Worm (Caenorhabditis elegans) whole organism, late embryonic: ENCODE measurements around the gene fbxb-71.

Experiments
- C38D4.7 ChIP-seq: fragments of 200-800 bp; sonication (Bioruptor generic); optimal IDR thresholded peaks from 2 replicates; lab custom pipeline; 2018; ENCODE audit warnings: mild to moderate bottlenecking, missing genetic modification characterization, moderate library complexity, missing compliant biosample characterization
- ama-1 ChIP-seq: fragments of 150-350 bp; optimal IDR thresholded peaks from 2 replicates; lab custom pipeline; 2014
- ceh-9 ChIP-seq: sonication (generic microtip); optimal IDR thresholded peaks from 2 replicates; lab custom pipeline; 2016; ENCODE audit warnings: mild to moderate bottlenecking, missing genetic modification characterization, inconsistent platforms, missing compliant biosample characterization
- gmeb-2 ChIP-seq: sonication (generic microtip); optimal IDR thresholded peaks from 2 replicates; lab custom pipeline; 2016; ENCODE audit warnings: missing genetic modification characterization, inconsistent platforms, missing compliant biosample characterization
- hlh-30 ChIP-seq: sonication (generic microtip); optimal IDR thresholded peaks from 2 replicates; lab custom pipeline; 2017; ENCODE audit warnings: antibody characterized with exemption, missing genetic modification characterization, missing compliant biosample characterization; ENCODE audit not compliant: insufficient read depth
- pat-9 ChIP-seq: fragments of 200-800 bp; sonication (Bioruptor generic); optimal IDR thresholded peaks from 2 replicates; lab custom pipeline; 2018; ENCODE audit warnings: mild to moderate bottlenecking, missing genetic modification characterization, moderate library complexity, missing compliant biosample characterization
- pha-4 ChIP-seq: fragments of 150-350 bp; optimal IDR thresholded peaks from 2 replicates; lab custom pipeline; 2018; ENCODE audit warnings: missing biosample characterization, missing genetic modification reagents, missing genetic modification characterization
- ref-2 ChIP-seq: sonication (generic microtip); optimal IDR thresholded peaks from 2 replicates; lab custom pipeline; 2016; ENCODE audit warnings: missing genetic modification characterization, missing compliant biosample characterization
- sox-2 ChIP-seq: fragments of 200-800 bp; sonication (Bioruptor generic); IDR thresholded peaks from 2 replicates; pipeline ENCODE4 v1.3.6; 2022; ENCODE audit warnings: missing genetic modification reagents, missing genetic modification characterization, missing compliant biosample characterization
- sox-4 ChIP-seq: sonication (generic microtip); optimal IDR thresholded peaks from 2 replicates; lab custom pipeline; 2017; ENCODE audit warnings: mild to moderate bottlenecking, missing genetic modification characterization, inconsistent platforms, missing compliant biosample characterization

- TF ChIP-seq sox-4 (tag; lab: Kevin White, UChicago) (no peak), C38D4.7 (GFP tag; lab: Kevin White, UChicago) (no peak), ceh-9 (tag; lab: Kevin White, UChicago) (no peak), hlh-30 (tag; lab: Kevin White, UChicago) (no peak), gmeb-2 (tag; lab: Kevin White, UChicago) (no peak), ama-1 (lab: Kevin White, UChicago) (no peak), pat-9 (tag; lab: Kevin White, UChicago) (no peak), ref-2 (tag; lab: Kevin White, UChicago) (no peak), pha-4 (tag; lab: Kevin White, UChicago) (no peak), sox-2 (GFP tag; lab: Robert Waterston, UW) (no peak)
Measured at ce11 chrX:3244402-3244801, 18.3 kb upstream of the fbxb-71 start.
